Fruit fly (Drosophila melanogaster) whole organism, pupa: ENCODE data around the gene PolI.

ENCODE experiments used
- CG10348 ChIP-seq: fragments of 200-800 bp; sonication (Bioruptor generic); IDR thresholded peaks from 2 replicates; pipeline ENCODE4 v1.3.6; 2022; ENCODE audit warnings: missing biosample characterization, missing genetic modification characterization
- CG12605 ChIP-seq: fragments of 200-800 bp; sonication (Bioruptor generic); IDR thresholded peaks from 2 replicates; pipeline ENCODE4 v1.3.6; 2022; ENCODE audit warnings: missing biosample characterization, missing genetic modification characterization
- CG13204 ChIP-seq: fragments of 200-800 bp; sonication (Bioruptor generic); optimal IDR thresholded peaks from 2 replicates; lab custom pipeline; 2018; ENCODE audit warnings: missing biosample characterization, mild to moderate bottlenecking, missing genetic modification characterization, moderate library complexity
- CG14655 ChIP-seq: fragments of 200-800 bp; sonication (Bioruptor generic); optimal IDR thresholded peaks from 3 replicates; lab custom pipeline; 2017; ENCODE audit warnings: mild to moderate bottlenecking, missing biosample characterization, missing genetic modification reagents, missing genetic modification characterization
- CG15710 ChIP-seq: fragments of 200-800 bp; sonication (Bioruptor generic); optimal IDR thresholded peaks from 2 replicates; lab custom pipeline; 2018; ENCODE audit warnings: missing biosample characterization, mild to moderate bottlenecking, missing genetic modification characterization, moderate library complexity
- CG17806 ChIP-seq: fragments of 200-800 bp; sonication (Bioruptor generic); optimal IDR thresholded peaks from 2 replicates; lab custom pipeline; 2018; ENCODE audit warnings: missing biosample characterization, mild to moderate bottlenecking, missing genetic modification characterization, moderate library complexity
- CG32121 ChIP-seq: fragments of 200-800 bp; sonication (Bioruptor generic); IDR thresholded peaks from 2 replicates; pipeline ENCODE4 v1.3.6; 2022; ENCODE audit warnings: missing biosample characterization, missing genetic modification characterization
- CG34367 ChIP-seq: fragments of 200-800 bp; sonication (Bioruptor generic); optimal IDR thresholded peaks from 2 replicates; lab custom pipeline; 2018; ENCODE audit warnings: missing biosample characterization, mild to moderate bottlenecking, missing genetic modification characterization
- CG4496 ChIP-seq: fragments of 200-800 bp; sonication (Bioruptor generic); IDR thresholded peaks from 3 replicates; pipeline ENCODE4 v1.3.6; 2022; ENCODE audit warnings: missing biosample characterization, missing genetic modification characterization
- CG8159 ChIP-seq: fragments of 200-800 bp; sonication (Bioruptor generic); optimal IDR thresholded peaks from 3 replicates; lab custom pipeline; 2018; ENCODE audit warnings: missing biosample characterization, mild to moderate bottlenecking, missing genetic modification characterization, moderate library complexity
- CG8301 ChIP-seq: fragments of 200-800 bp; sonication (Bioruptor generic); optimal IDR thresholded peaks from 2 replicates; lab custom pipeline; 2018; ENCODE audit warnings: missing biosample characterization, mild to moderate bottlenecking, missing genetic modification characterization
- CG9948 ChIP-seq: fragments of 200-800 bp; sonication (Bioruptor generic); optimal IDR thresholded peaks from 2 replicates; lab custom pipeline; 2018; ENCODE audit warnings: missing biosample characterization, mild to moderate bottlenecking, missing genetic modification characterization, moderate library complexity
- D1 ChIP-seq: fragments of 200-800 bp; sonication (Bioruptor generic); optimal IDR thresholded peaks from 2 replicates; lab custom pipeline; 2018; ENCODE audit warnings: missing biosample characterization, mild to moderate bottlenecking, missing genetic modification characterization, moderate library complexity
- EcR ChIP-seq: fragments of 200-800 bp; sonication (Bioruptor generic); optimal IDR thresholded peaks from 3 replicates; lab custom pipeline; 2019; ENCODE audit warnings: missing biosample characterization, missing genetic modification characterization, mild to moderate bottlenecking, moderate library complexity, missing genetic modification reagents
- Ets98B ChIP-seq: fragments of 200-800 bp; sonication (Bioruptor generic); IDR thresholded peaks from 2 replicates; pipeline ENCODE4 v1.3.6; 2022; ENCODE audit warnings: missing biosample characterization, missing genetic modification characterization
- Pif1A ChIP-seq: fragments of 200-800 bp; sonication (Bioruptor generic); optimal IDR thresholded peaks from 3 replicates; lab custom pipeline; 2016; ENCODE audit warnings: missing biosample characterization, missing genetic modification characterization
- Pif1B ChIP-seq: fragments of 200-800 bp; sonication (Bioruptor generic); optimal IDR thresholded peaks from 3 replicates; lab custom pipeline; 2016; ENCODE audit warnings: missing biosample characterization, missing genetic modification characterization
- Snoo ChIP-seq: fragments of 200-800 bp; sonication (Bioruptor generic); optimal IDR thresholded peaks from 3 replicates; lab custom pipeline; 2017; ENCODE audit warnings: missing biosample characterization, mild to moderate bottlenecking, missing genetic modification characterization, inconsistent platforms
- fd96Ca ChIP-seq: fragments of 200-800 bp; sonication (Bioruptor generic); IDR thresholded peaks from 3 replicates; pipeline ENCODE4 v1.3.6; 2022; ENCODE audit warnings: missing biosample characterization, missing genetic modification characterization
- gl ChIP-seq: fragments of 200-800 bp; sonication (Bioruptor generic); optimal IDR thresholded peaks from 2 replicates; lab custom pipeline; 2018; ENCODE audit warnings: missing biosample characterization, mild to moderate bottlenecking, missing genetic modification characterization
- rn ChIP-seq: fragments of 200-800 bp; sonication (Bioruptor generic); IDR thresholded peaks from 2 replicates; pipeline ENCODE4 v1.3.6; 2022; ENCODE audit warnings: missing biosample characterization, missing genetic modification characterization

PolI gene

DNA sequence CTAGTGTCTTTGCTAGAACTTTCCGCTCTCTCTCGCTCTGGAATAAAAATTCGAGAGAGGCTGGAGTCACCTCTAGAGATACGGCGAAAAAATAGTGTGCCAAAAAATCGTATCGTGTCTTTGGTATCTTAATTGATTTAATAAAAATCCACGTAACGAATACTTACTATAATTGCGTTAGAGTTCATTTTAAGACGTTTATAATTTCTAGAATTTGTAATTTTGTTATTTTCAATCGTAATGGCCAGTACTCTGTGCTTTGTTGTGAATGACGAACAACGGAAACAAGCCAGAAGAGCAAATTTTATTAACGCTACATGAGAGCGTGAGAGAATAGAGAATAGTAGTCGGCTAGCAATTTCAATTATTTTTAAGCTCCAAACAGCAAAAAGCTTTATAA is 28.3 kb downstream of the PolI start:
- TF ChIP-seq EcR (GFP tag; lab: Kevin White, UChicago) (no peak), CG9948 (no peak), CG4496 (no peak), D1 (no peak)

- TF ChIP-seq CG8301 (tag; lab: Kevin White, UChicago) (peak; percentile 64), CG13204 (GFP tag; lab: Kevin White, UChicago) (no peak), Pif1A (GFP tag; lab: Kevin White, UChicago) (no peak), EcR (GFP tag; lab: Kevin White, UChicago) (no peak), gl (tag; lab: Kevin White, UChicago) (no peak), CG10348 (peak; percentile 39; the same call in 1 of the 2 replicates), CG17806 (peak; percentile 70), Snoo (tag; lab: Kevin White, UChicago) (peak; percentile 85), CG4496 (peak; percentile 85), CG12605 (GFP tag; lab: Robert Waterston, UW) (no peak), CG8159 (tag; lab: Kevin White, UChicago) (peak; percentile 83), rn (GFP tag; lab: Robert Waterston, UW) (peak; percentile 73), CG15710 (tag; lab: Kevin White, UChicago) (peak; percentile 83), CG9948 (peak; percentile 77), CG32121 (GFP tag; lab: Robert Waterston, UW) (peak; percentile 73), Pif1B (GFP tag; lab: Kevin White, UChicago) (no peak), Ets98B (GFP tag; lab: Robert Waterston, UW) (peak; percentile 71; the same call in 1 of the 2 replicates), fd96Ca (GFP tag; lab: Robert Waterston, UW) (peak; percentile 61; the same call in 2 of the 3 replicates), D1 (no peak), CG34367 (tag; lab: Kevin White, UChicago) (peak; percentile 65), CG14655 (GFP tag; lab: Kevin White, UChicago) (no peak)
Observed at dm6 chr3R:8264302-8265080, 31.2 kb downstream of the PolI start, which contains the start of the genes RPA1 and Mcm2. RPA1 (minus strand) TSS chr3R:8264451. Mcm2 (plus strand) TSS chr3R:8264970.

DNA sequence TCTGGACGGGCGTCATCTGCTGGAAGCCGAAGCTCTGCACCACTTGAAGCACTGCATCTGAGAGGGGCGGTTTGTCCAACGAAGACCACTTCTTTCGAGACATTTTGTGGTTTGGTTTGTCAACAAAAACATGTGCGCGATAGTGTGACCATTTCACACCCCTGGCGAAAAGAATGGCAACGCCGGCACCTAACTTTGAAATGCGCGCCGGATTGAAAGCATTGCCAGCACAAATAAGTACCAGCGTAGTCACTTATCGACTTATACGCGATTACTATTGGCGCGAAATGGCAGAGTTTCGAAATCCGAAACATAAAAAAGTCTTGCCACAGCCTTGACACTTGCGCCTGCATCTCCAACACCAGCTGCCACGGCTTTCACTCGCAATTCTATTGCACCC is 36.4 kb downstream of the PolI start, which contains the start of gene CG9630:
Gene CG9630, minus strand, starts transcription at position 157 of the 400 bp plus-strand sequence.
- TF ChIP-seq CG34367 (tag; lab: Kevin White, UChicago) (no peak), CG17806 (no peak), D1 (no peak), fd96Ca (GFP tag; lab: Robert Waterston, UW) (no peak), Pif1A (GFP tag; lab: Kevin White, UChicago) (no peak), CG15710 (tag; lab: Kevin White, UChicago) (no peak), Ets98B (GFP tag; lab: Robert Waterston, UW) (no peak), CG9948 (no peak), CG13204 (GFP tag; lab: Kevin White, UChicago) (no peak), CG8301 (tag; lab: Kevin White, UChicago) (no peak), EcR (GFP tag; lab: Kevin White, UChicago) (no peak), CG8159 (tag; lab: Kevin White, UChicago) (no peak), gl (tag; lab: Kevin White, UChicago) (no peak)

DNA sequence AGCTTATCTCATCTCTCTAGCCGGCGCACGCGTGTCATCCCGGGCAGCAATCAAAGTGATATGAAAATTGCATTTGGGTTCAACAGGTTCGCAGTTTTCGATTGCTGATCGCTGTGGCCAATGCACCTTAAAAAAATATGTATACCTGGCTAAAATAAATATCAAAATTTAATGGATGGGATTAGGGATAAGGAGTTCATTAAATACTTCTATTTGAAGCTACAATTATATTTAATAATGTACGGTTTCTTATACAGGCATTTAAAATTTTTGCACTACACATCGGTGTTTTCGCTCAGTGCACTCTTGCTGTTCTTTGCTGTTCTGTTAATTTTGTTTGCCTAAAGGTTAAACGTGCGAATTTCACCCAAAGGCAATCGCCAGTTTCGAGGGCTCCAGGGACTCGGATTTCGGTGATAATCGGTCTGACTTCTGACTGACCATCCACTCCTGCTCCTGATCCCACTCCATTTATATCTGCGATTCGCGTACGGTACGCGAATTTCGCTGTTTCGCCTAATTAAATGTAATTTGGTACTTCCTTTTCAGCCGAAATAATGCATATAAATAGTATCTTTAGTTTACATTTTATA is 39.4 kb downstream of the PolI start:
- no peak for TF ChIP-seq CG17806
- no peak for TF ChIP-seq CG12605 (GFP tag; lab: Robert Waterston, UW)
- no peak for TF ChIP-seq CG32121 (GFP tag; lab: Robert Waterston, UW)
- TF ChIP-seq Snoo (tag; lab: Kevin White, UChicago): peak; percentile 56
- TF ChIP-seq fd96Ca (GFP tag; lab: Robert Waterston, UW): no peak

- no peak for TF ChIP-seq CG8301 (tag; lab: Kevin White, UChicago)
- no peak for TF ChIP-seq Pif1B (GFP tag; lab: Kevin White, UChicago)
- no peak for TF ChIP-seq Snoo (tag; lab: Kevin White, UChicago)
- no peak for TF ChIP-seq CG10348
- TF ChIP-seq fd96Ca (GFP tag; lab: Robert Waterston, UW): no peak
- TF ChIP-seq CG9948: no peak
- TF ChIP-seq Ets98B (GFP tag; lab: Robert Waterston, UW): no peak
- no peak for TF ChIP-seq CG13204 (GFP tag; lab: Kevin White, UChicago)
- TF ChIP-seq CG32121 (GFP tag; lab: Robert Waterston, UW): no peak
- TF ChIP-seq CG17806: no peak
- no peak for TF ChIP-seq Pif1A (GFP tag; lab: Kevin White, UChicago)
- TF ChIP-seq CG4496: no peak
- TF ChIP-seq CG34367 (tag; lab: Kevin White, UChicago): no peak
- no peak for TF ChIP-seq CG14655 (GFP tag; lab: Kevin White, UChicago)
Observed at dm6 chr3R:8275031-8275430, 41.7 kb downstream of the PolI start.
